Worm (Caenorhabditis elegans): ENCODE measurements around the gene F54F7.3.

Gene F54F7.3

ce11 chrX:11882800-11883199 lies 32.8 kb upstream of the F54F7.3 start, which contains the start of the genes Y62H9A.5 and ule-5:
TSS of gene Y62H9A.5 (minus strand) at chrX:11882900.
TSS of gene ule-5 (plus strand) at chrX:11883127.
- TF ChIP-seq nhr-77 (tag; optimal IDR thresholded peaks at IDR 0.05), result no peak
- TF ChIP-seq nhr-21 (tag; optimal IDR thresholded peaks at IDR 0.05), result no peak
- TF ChIP-seq ztf-4 (tag; optimal IDR thresholded peaks at IDR 0.05), result no peak
- no peak for TF ChIP-seq lin-13 (GFP tag; optimal IDR thresholded peaks at IDR 0.05)

- TF ChIP-seq mdl-1 (tag; optimal IDR thresholded peaks at IDR 0.05) (no peak), unc-62 (GFP tag; optimal IDR thresholded peaks at IDR 0.05) (no peak), nhr-77 (tag; optimal IDR thresholded peaks at IDR 0.05) (no peak), unc-55 (GFP tag; optimal IDR thresholded peaks at IDR 0.05) (no peak), nhr-237 (tag; optimal IDR thresholded peaks at IDR 0.05) (no peak), F13H6.1 (tag; optimal IDR thresholded peaks at IDR 0.05) (no peak), Y55F3AM.14 (GFP tag; optimal IDR thresholded peaks at IDR 0.05) (no peak), ztf-1 (GFP tag; conservative IDR thresholded peaks at IDR 0.05) (no peak), peb-1 (tag; optimal IDR thresholded peaks at IDR 0.05) (no peak), skn-1 (tag; optimal IDR thresholded peaks at IDR 0.05) (no peak), blmp-1 (tag; optimal IDR thresholded peaks at IDR 0.05; ENCODE audit: insufficient read depth) (no peak)
Measured at ce11 chrX:11879871-11880270, 29.9 kb upstream of the F54F7.3 start, which contains the start of the genes Y62H9A.3 and Y62H9A.4. TSS of gene Y62H9A.3 (minus strand) at chrX:11879971. TSS of gene Y62H9A.4 (plus strand) at chrX:11880126.

ce11 chrX:11878109-11878508 lies 28.1 kb upstream of the F54F7.3 start, which contains the start of gene Y62H9A.2:
TSS of gene Y62H9A.2 (minus strand) at chrX:11878209.
- TF ChIP-seq lin-13 (GFP tag; optimal IDR thresholded peaks at IDR 0.05), result no peak

- TF ChIP-seq nhr-21 (tag; optimal IDR thresholded peaks at IDR 0.05) (no peak), dmd-4 (tag; optimal IDR thresholded peaks at IDR 0.05) (no peak)
Measured at ce11 chrX:11875260-11875659, 25.3 kb upstream of the F54F7.3 start, which contains the start of gene Y62H9A.1. TSS of gene Y62H9A.1 (plus strand) at chrX:11875541.

- TF ChIP-seq alr-1 (tag; optimal IDR thresholded peaks at IDR 0.05), result no peak
- TF ChIP-seq nhr-10 (tag; optimal IDR thresholded peaks at IDR 0.05), result no peak
- TF ChIP-seq nhr-12 (tag; optimal IDR thresholded peaks at IDR 0.05), result no peak
- no peak for TF ChIP-seq mbf-1 (tag; optimal IDR thresholded peaks at IDR 0.05)
- no peak for TF ChIP-seq unc-55 (GFP tag; optimal IDR thresholded peaks at IDR 0.05)
- TF ChIP-seq ama-1 (optimal IDR thresholded peaks at IDR 0.05), result no peak
- TF ChIP-seq ceh-16 (tag; optimal IDR thresholded peaks at IDR 0.05), result no peak
Measured at ce11 chrX:11872210-11872609, 22.2 kb upstream of the F54F7.3 start.

ce11 chrX:11870393-11870792 lies 20.4 kb upstream of the F54F7.3 start:
- no peak for TF ChIP-seq unc-62 (GFP tag; optimal IDR thresholded peaks at IDR 0.05)
- TF ChIP-seq sem-4 (tag; optimal IDR thresholded peaks at IDR 0.05), result no peak

ce11 chrX:11869260-11869659 lies 19.3 kb upstream of the F54F7.3 start, which contains the start of gene dot-1.2:
TSS of gene dot-1.2 (minus strand) at chrX:11869360.
- TF ChIP-seq C34F6.9 (tag; optimal IDR thresholded peaks at IDR 0.05) (no peak), ama-1 (optimal IDR thresholded peaks at IDR 0.05) (no peak), unc-39 (tag; optimal IDR thresholded peaks at IDR 0.05) (no peak), nhr-6 (tag; optimal IDR thresholded peaks at IDR 0.05) (no peak), dmd-4 (tag; optimal IDR thresholded peaks at IDR 0.05) (no peak), crh-2 (tag; optimal IDR thresholded peaks at IDR 0.05) (no peak), nhr-237 (tag; optimal IDR thresholded peaks at IDR 0.05) (no peak), ztf-11 (tag; optimal IDR thresholded peaks at IDR 0.05) (no peak), fos-1 (tag; optimal IDR thresholded peaks at IDR 0.05) (no peak), lsy-2 (tag; optimal IDR thresholded peaks at IDR 0.05) (no peak), gmeb-1 (tag; optimal IDR thresholded peaks at IDR 0.05) (no peak), sma-9 (GFP tag; optimal IDR thresholded peaks at IDR 0.05) (no peak), sma-9 (tag; optimal IDR thresholded peaks at IDR 0.05) (no peak), mab-5 (tag; optimal IDR thresholded peaks at IDR 0.05) (no peak), nhr-129 (tag; optimal IDR thresholded peaks at IDR 0.05) (no peak), mdl-1 (tag; optimal IDR thresholded peaks at IDR 0.05) (no peak), nhr-10 (tag; optimal IDR thresholded peaks at IDR 0.05) (no peak), ceh-16 (tag; optimal IDR thresholded peaks at IDR 0.05) (no peak)

Data from whole organism, L2 larva.